Worm (Caenorhabditis elegans) whole organism, L1 larva: ENCODE measurements around the gene col-99.

Experiments
- C16A3.4 ChIP-seq: fragments of 150-350 bp; optimal IDR thresholded peaks from 2 replicates; lab custom pipeline; 2014; ENCODE audit warnings: missing biosample characterization, missing genetic modification characterization
- C34B4.2 ChIP-seq: sonication (generic microtip); optimal IDR thresholded peaks from 2 replicates; lab custom pipeline; 2017; ENCODE audit warnings: mild to moderate bottlenecking, missing genetic modification characterization, missing compliant biosample characterization
- Y116A8C.19 ChIP-seq: sonication (generic microtip); optimal IDR thresholded peaks from 2 replicates; lab custom pipeline; 2016; ENCODE audit warnings: missing compliant biosample characterization, missing genetic modification characterization, borderline replicate concordance
- ceh-82 ChIP-seq, 3 experiments: fragments of 150-350 bp in 1 of 3; sonication (generic microtip) in 2 of 3; optimal IDR thresholded peaks; 2 replicates each; lab custom pipeline; 2014 to 2017; ENCODE audit warnings: missing biosample characterization in 3 of 3, missing genetic modification characterization in 3 of 3
- ceh-90 ChIP-seq: sonication (generic microtip); optimal IDR thresholded peaks from 2 replicates; lab custom pipeline; 2016; ENCODE audit warnings: missing genetic modification characterization, missing compliant biosample characterization
- efl-1 ChIP-seq, 4 experiments: fragments of 150-350 bp; optimal IDR thresholded peaks in 3 of 4; peaks in 1 of 4; 1 replicate in 1 of 4; 2 replicates in 3 of 4; lab custom pipeline; 2014; ENCODE audit warnings: missing biosample characterization in 2 of 4, missing genetic modification characterization in 2 of 4, missing genetic modification reagents in 2 of 4
- efl-3 ChIP-seq: fragments of 200-800 bp; sonication (Bioruptor generic); optimal IDR thresholded peaks from 2 replicates; lab custom pipeline; 2018; ENCODE audit warnings: mild to moderate bottlenecking, missing genetic modification characterization, missing compliant biosample characterization
- elt-2 ChIP-seq: sonication (generic microtip); optimal IDR thresholded peaks from 2 replicates; lab custom pipeline; 2016; ENCODE audit warnings: missing genetic modification characterization, mild to moderate bottlenecking, inconsistent platforms, missing compliant biosample characterization, missing genetic modification reagents
- elt-3 ChIP-seq, 6 experiments: fragments of 150-350 bp in 1 of 6; sonication (generic microtip); optimal IDR thresholded peaks; 2 replicates each; lab custom pipeline; 2017 to 2018; ENCODE audit warnings: missing biosample characterization in 6 of 6, missing genetic modification characterization in 6 of 6, inconsistent platforms in 1 of 6
- fkh-8 ChIP-seq: sonication (generic microtip); optimal IDR thresholded peaks from 2 replicates; lab custom pipeline; 2016; ENCODE audit warnings: mild to moderate bottlenecking, missing genetic modification characterization, missing compliant biosample characterization
- hlh-4 ChIP-seq: sonication (generic microtip); optimal IDR thresholded peaks from 2 replicates; lab custom pipeline; 2016; ENCODE audit warnings: mild to moderate bottlenecking, missing genetic modification characterization, missing compliant biosample characterization
- isw-1 ChIP-seq: fragments of 200-800 bp; sonication (Bioruptor generic); IDR thresholded peaks from 2 replicates; pipeline ENCODE4 v1.3.6; 2022; ENCODE audit warnings: missing genetic modification characterization, missing compliant biosample characterization
- lin-14 ChIP-seq: fragments of 200-800 bp; sonication (Bioruptor generic); optimal IDR thresholded peaks from 2 replicates; lab custom pipeline; 2018; ENCODE audit warnings: mild to moderate bottlenecking, missing genetic modification characterization, moderate library complexity, missing compliant biosample characterization
- lin-39 ChIP-seq: fragments of 150-350 bp; optimal IDR thresholded peaks from 2 replicates; lab custom pipeline; 2014; ENCODE audit warnings: missing biosample characterization, missing genetic modification reagents, missing genetic modification characterization
- lir-3 ChIP-seq: sonication (generic microtip); optimal IDR thresholded peaks from 2 replicates; lab custom pipeline; 2016; ENCODE audit warnings: mild to moderate bottlenecking, missing genetic modification characterization, moderate library complexity, missing compliant biosample characterization; ENCODE audit not compliant: poor library complexity
- lsy-2 ChIP-seq, 2 experiments: fragments of 150-350 bp; optimal IDR thresholded peaks; 2 replicates each; lab custom pipeline; 2014; ENCODE audit warnings: missing biosample characterization in 2 of 2, missing genetic modification characterization in 2 of 2
- mdl-1 ChIP-seq, 2 experiments: fragments of 150-350 bp; optimal IDR thresholded peaks; 2 replicates each; lab custom pipeline; 2014 to 2017; ENCODE audit warnings: missing biosample characterization in 2 of 2, missing genetic modification characterization in 2 of 2, inconsistent platforms in 1 of 2
- mep-1 ChIP-seq: fragments of 150-350 bp; optimal IDR thresholded peaks from 2 replicates; lab custom pipeline; 2014; ENCODE audit warnings: missing biosample characterization, missing genetic modification characterization
- nhr-11 ChIP-seq: fragments of 150-350 bp; optimal IDR thresholded peaks from 2 replicates; lab custom pipeline; 2014; ENCODE audit warnings: missing biosample characterization, missing genetic modification characterization
- nhr-20 ChIP-seq: sonication (generic microtip); optimal IDR thresholded peaks from 2 replicates; lab custom pipeline; 2016; ENCODE audit warnings: mild to moderate bottlenecking, missing genetic modification characterization, missing compliant biosample characterization
- nhr-47 ChIP-seq: sonication (generic microtip); optimal IDR thresholded peaks from 2 replicates; lab custom pipeline; 2016; ENCODE audit warnings: mild to moderate bottlenecking, missing genetic modification characterization, moderate library complexity, missing compliant biosample characterization
- nhr-71 ChIP-seq: sonication (generic microtip); optimal IDR thresholded peaks from 2 replicates; lab custom pipeline; 2016; ENCODE audit warnings: mild to moderate bottlenecking, missing genetic modification characterization, moderate library complexity, missing compliant biosample characterization
- nhr-76 ChIP-seq: sonication (generic microtip); optimal IDR thresholded peaks from 2 replicates; lab custom pipeline; 2017; ENCODE audit warnings: missing biosample characterization, missing genetic modification characterization
- pqm-1 ChIP-seq: sonication (generic microtip); optimal IDR thresholded peaks from 3 replicates; lab custom pipeline; 2017; ENCODE audit warnings: missing biosample characterization, missing genetic modification characterization
- rnt-1 ChIP-seq: sonication (generic microtip); optimal IDR thresholded peaks from 2 replicates; lab custom pipeline; 2016; ENCODE audit warnings: mild to moderate bottlenecking, missing genetic modification characterization, moderate library complexity, missing compliant biosample characterization
- skn-1 ChIP-seq: fragments of 150-350 bp; optimal IDR thresholded peaks from 2 replicates; lab custom pipeline; 2014; ENCODE audit warnings: missing biosample characterization, missing genetic modification characterization
- snpc-4 ChIP-seq: fragments of 150-350 bp; optimal IDR thresholded peaks from 2 replicates; lab custom pipeline; 2014; ENCODE audit warnings: missing biosample characterization, missing genetic modification characterization
- swsn-7 ChIP-seq: sonication (generic microtip); optimal IDR thresholded peaks from 2 replicates; lab custom pipeline; 2016; ENCODE audit warnings: missing genetic modification characterization, missing compliant biosample characterization
- tbx-2 ChIP-seq: sonication (generic microtip); optimal IDR thresholded peaks from 2 replicates; lab custom pipeline; 2016; ENCODE audit warnings: missing genetic modification characterization, missing compliant biosample characterization
- tlp-1 ChIP-seq: fragments of 150-350 bp; optimal IDR thresholded peaks from 2 replicates; lab custom pipeline; 2014; ENCODE audit warnings: missing biosample characterization, missing genetic modification characterization
- unc-130 ChIP-seq: fragments of 150-350 bp; optimal IDR thresholded peaks from 2 replicates; lab custom pipeline; 2017; ENCODE audit warnings: missing biosample characterization, missing genetic modification characterization, inconsistent platforms
- unc-30 ChIP-seq: sonication (generic microtip); optimal IDR thresholded peaks from 2 replicates; lab custom pipeline; 2017; ENCODE audit warnings: missing biosample characterization, missing genetic modification characterization
- zip-4 ChIP-seq: fragments of 200-800 bp; sonication (Bioruptor generic); optimal IDR thresholded peaks from 2 replicates; lab custom pipeline; 2018; ENCODE audit warnings: mild to moderate bottlenecking, missing genetic modification characterization, moderate library complexity, missing compliant biosample characterization
- ztf-11 ChIP-seq, 2 experiments: sonication (generic microtip); optimal IDR thresholded peaks; 2 replicates each; lab custom pipeline; 2016 to 2017; ENCODE audit warnings: missing genetic modification characterization in 2 of 2, missing biosample characterization in 1 of 2, missing compliant biosample characterization in 1 of 2

The col-99 gene

DNA sequence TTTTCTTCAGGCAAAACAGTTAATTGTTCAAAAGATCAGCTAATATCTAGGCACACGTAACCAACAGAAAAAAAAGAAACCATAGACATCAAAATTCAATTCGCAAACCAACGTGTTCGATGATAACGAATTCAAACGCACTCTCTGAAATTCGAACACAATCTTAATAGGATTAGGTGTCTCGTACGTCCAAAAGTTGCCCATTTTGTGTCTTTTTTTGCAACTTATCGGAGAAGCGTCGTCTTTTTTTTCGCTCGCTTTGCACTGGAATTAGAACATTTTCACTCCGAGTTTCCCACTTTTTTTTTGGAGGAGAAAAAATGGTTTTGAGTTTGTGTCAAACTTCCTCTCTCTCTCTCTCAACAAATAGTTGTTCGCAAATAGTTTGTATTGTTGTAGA, 41.4 kb upstream of the col-99 start (continued):
- TF ChIP-seq nhr-47 (tag; lab: Kevin White, UChicago): no peak

DNA sequence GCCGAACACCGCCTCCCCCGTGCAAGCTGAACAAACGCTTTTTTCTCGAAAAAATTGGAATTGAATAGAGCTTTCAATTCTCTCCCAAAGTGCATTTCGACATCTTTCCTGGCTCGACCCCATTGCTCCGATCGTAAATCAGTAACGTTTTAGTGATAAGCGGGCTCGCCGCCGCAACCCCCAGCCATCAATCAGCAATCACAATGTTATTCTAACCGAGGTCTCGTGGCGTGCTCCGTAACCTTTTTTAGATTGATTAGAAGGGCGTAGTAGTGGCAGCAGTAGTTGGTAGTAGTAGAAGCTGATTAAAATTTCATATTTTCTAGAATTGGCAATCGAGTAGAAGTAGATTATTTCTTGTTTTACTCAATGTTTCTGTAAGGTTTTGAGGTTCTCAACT, 39.6 kb upstream of the col-99 start:
- TF ChIP-seq nhr-20: no peak
- no peak for TF ChIP-seq swsn-7 (tag; lab: Kevin White, UChicago)
- TF ChIP-seq zip-4 (GFP tag; lab: Kevin White, UChicago): no peak
- no peak for TF ChIP-seq lir-3
- peak; percentile 5 for TF ChIP-seq elt-2 (tag; lab: Kevin White, UChicago)

DNA sequence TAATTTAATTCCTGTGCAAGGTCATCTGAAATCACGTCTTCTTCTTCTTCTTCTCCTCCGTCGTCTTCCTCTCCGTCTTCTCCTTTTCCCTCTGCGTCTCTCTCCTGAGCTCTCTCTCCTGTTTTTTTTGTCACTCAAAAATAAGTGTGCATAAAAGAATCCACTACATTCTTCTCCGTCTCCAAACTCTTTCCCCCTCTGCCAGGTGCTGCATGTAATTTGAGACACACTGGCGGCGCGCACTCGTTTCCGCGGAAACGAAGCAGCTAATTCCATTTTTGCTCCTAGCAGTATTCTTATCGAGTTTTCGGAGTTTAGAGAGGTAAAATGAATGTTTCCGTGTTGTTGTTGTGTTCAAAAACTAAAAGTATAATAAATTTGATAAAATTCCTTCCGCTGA, 38.4 kb upstream of the col-99 start:
- TF ChIP-seq lsy-2 (tag; optimal IDR thresholded peaks at IDR 0.05; lab: Kevin White, UChicago): peak in 1 of 2 experiments; percentile 14
- peak; percentile 72 for TF ChIP-seq fkh-8 (tag; lab: Kevin White, UChicago)
- no peak for TF ChIP-seq ceh-90 (tag; lab: Kevin White, UChicago)
- TF ChIP-seq lin-14 (GFP tag; lab: Kevin White, UChicago): peak; percentile 49
- TF ChIP-seq nhr-71: peak; percentile 46
- no peak for TF ChIP-seq zip-4 (GFP tag; lab: Kevin White, UChicago)
- TF ChIP-seq ceh-82 (tag; optimal IDR thresholded peaks at IDR 0.05; lab: Kevin White, UChicago): peak in 1 of 3 experiments; percentile 23
- peak; percentile 38 for TF ChIP-seq mep-1 (tag; lab: Kevin White, UChicago)
- peak; percentile 2 for TF ChIP-seq nhr-47 (tag; lab: Kevin White, UChicago)
- no peak for TF ChIP-seq nhr-11

DNA sequence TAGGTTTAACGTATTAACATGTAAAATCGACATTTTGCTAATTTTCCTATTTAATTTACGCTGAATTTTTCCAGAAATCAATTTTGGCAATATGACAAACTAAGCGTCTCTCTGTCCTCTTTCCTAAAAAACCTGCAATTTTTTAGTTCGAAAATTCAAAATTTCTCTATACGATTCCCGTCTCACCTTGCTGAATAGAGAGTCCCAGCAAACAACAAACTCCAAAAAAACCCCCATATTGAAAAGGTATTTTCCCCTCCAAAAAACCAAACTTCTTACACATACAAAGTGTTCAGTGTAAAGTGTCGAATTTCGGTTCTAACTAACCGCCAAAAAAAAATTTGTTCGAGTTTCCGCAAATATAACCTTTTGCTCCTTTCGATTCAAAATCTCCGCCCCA, 36.5 kb upstream of the col-99 start, which contains the start of gene pnc-1:
Gene pnc-1 (plus strand): TSS at position 301 of the 400 bp plus-strand sequence.
- TF ChIP-seq tbx-2 (no peak), C16A3.4 (no peak), efl-3 (GFP tag; lab: Kevin White, UChicago) (no peak), unc-30 (tag; lab: Kevin White, UChicago) (no peak), pqm-1 (tag; lab: Kevin White, UChicago) (no peak), ztf-11 (tag; optimal IDR thresholded peaks at IDR 0.05; lab: Kevin White, UChicago) (no peak), lin-39 (no peak), isw-1 (GFP tag; lab: Robert Waterston, UW) (no peak), rnt-1 (tag; lab: Kevin White, UChicago) (no peak), nhr-76 (no peak), mdl-1 (tag; optimal IDR thresholded peaks at IDR 0.05; lab: Kevin White, UChicago) (no peak), hlh-4 (tag; lab: Kevin White, UChicago) (no peak), unc-130 (tag; lab: Kevin White, UChicago) (no peak), elt-3 (tag; optimal IDR thresholded peaks at IDR 0.05; lab: Kevin White, UChicago) (no peak), C34B4.2 (tag; lab: Kevin White, UChicago) (no peak), tlp-1 (tag; lab: Kevin White, UChicago) (no peak), snpc-4 (tag; lab: Kevin White, UChicago) (no peak), Y116A8C.19 (tag; lab: Kevin White, UChicago) (no peak)
- TF ChIP-seq, all 84 proteins: peak for 0

DNA sequence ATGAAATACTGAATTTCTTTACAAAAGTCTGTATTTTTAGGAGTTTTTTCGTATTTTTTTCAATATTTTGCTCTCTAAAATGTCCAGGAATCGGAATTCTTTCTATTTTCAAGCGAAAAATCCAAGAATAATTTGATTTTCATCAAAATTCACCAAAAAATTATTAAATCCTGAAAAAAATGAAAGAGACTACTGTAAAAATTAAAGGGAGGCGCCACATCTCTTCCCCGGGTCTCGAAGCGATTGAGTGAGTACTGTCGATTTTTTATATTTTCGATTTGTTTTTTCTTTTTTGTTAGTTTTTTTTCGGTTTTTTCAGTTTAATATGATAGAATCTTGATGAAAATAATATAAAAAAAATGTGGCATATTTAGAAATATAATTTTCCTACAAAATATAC, 35.8 kb upstream of the col-99 start:
- TF ChIP-seq C16A3.4 (no peak), tbx-2 (no peak)

DNA sequence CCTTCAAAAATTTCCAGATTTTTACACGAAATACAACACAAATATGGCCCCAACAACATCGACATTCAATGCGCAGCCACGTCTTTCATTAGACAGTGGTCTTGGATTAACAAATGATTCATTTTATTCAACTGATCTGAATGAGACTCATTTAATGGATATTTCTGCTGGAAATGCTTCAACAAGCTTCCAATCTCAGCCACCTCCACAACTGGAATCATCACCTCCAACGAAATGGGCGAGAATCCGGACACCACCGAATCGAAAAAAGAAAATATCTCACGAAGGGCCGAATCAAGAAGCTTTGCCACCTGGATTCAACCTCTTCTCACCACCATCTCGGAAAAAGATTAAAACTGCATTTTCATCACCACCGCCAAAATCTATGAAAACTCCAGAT, 32.0 kb upstream of the col-99 start:
- TF ChIP-seq skn-1 (no peak), efl-1 (optimal IDR thresholded peaks at IDR 0.05; lab: Kevin White, UChicago) (no peak), efl-1 (GFP tag; optimal IDR thresholded peaks at IDR 0.05 in 1 of 2; lab: Kevin White, UChicago) (peak in 1 of 2 experiments; percentile 90)
